Fruit fly (Drosophila melanogaster) whole organism: ENCODE data around the gene CG42526.

Experiments used
- CG8478 ChIP-seq: fragments of >200 bp; optimal IDR thresholded peaks from 2 replicates; lab custom pipeline; 2018; ENCODE audit warnings: inconsistent platforms
- Dll ChIP-seq: fragments of >200 bp; optimal IDR thresholded peaks from 2 replicates; lab custom pipeline; 2017
- EcR ChIP-seq, 2 experiments: fragments of >200 bp; optimal IDR thresholded peaks; 2 replicates each; lab custom pipeline; 2017; ENCODE audit warnings: missing biosample characterization in 2 of 2, missing genetic modification characterization in 2 of 2, missing genetic modification reagents in 2 of 2
- pan ChIP-seq: fragments of >200 bp; optimal IDR thresholded peaks from 2 replicates; lab custom pipeline; 2017
- psq ChIP-seq: fragments of >200 bp; optimal IDR thresholded peaks from 2 replicates; lab custom pipeline; 2017
- usp ChIP-seq: fragments of >200 bp; optimal IDR thresholded peaks from 2 replicates; lab custom pipeline; 2017; ENCODE audit warnings: missing biosample characterization, missing genetic modification characterization, mixed read lengths

Gene CG42526

DNA sequence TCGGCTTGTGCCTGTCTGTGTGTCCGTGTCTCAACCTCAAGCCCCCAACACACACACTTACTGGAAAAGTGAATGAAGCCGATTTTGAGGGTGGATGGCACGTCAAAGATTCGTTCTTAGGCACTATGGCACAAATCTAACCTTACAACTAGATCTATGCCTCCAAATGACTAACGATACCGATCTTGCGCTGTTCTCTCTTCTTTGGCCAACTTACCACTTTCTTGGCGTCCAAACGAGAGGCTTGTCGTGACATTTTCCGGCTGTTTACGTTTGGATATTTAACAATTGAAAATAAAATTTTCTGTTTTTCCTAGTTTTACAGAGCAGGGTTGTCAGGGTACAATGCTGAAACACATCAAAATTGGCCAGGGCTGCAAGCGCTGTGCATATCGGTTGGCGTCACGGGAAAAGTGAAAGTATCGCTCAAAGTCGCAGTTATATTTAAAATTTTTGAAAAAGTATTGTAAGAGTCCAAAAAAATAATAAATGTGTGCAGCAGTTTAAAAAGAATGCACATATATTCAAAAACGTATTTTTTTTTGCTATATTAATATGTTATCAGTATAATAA is 6.8 kb upstream of the CG42526 start, which contains the start of the genes Bet3 and Nf-YA:
Gene Bet3 (minus strand): TSS at position 361 of the 573 bp plus-strand sequence.
Gene Nf-YA (minus strand): TSS at position 361 of the 573 bp plus-strand sequence.
- TF ChIP-seq Dll (lab: Kevin White, UChicago) (no peak), EcR (GFP tag; optimal IDR thresholded peaks at IDR 0.05; lab: Kevin White, UChicago) (no peak), usp (GFP tag; lab: Kevin White, UChicago) (no peak), pan (no peak), psq (lab: Kevin White, UChicago) (no peak), CG8478 (lab: Kevin White, UChicago) (no peak)

DNA sequence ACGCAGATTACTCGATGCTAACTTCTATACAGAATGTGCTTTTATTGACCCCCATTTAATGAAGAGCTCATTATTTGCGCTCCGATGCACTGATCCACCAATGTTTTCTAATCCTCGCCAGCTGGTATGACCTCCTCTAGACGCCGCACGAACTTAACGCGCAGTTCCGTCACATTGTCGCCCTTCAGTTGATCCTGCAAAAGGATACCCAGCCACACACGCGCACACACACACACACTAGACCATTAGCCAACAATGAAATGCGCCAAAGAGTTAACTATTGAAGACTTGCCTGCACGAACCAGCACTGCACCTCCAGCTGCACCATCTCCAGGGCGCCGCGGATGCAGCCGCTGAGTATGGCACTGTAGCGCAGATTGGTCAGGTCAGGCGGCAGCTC is 3.7 kb upstream of the CG42526 start:
- TF ChIP-seq EcR (GFP tag; optimal IDR thresholded peaks at IDR 0.05; lab: Kevin White, UChicago) (no peak), CG8478 (lab: Kevin White, UChicago) (no peak), usp (GFP tag; lab: Kevin White, UChicago) (no peak), Dll (lab: Kevin White, UChicago) (no peak), psq (lab: Kevin White, UChicago) (no peak), pan (no peak)

DNA sequence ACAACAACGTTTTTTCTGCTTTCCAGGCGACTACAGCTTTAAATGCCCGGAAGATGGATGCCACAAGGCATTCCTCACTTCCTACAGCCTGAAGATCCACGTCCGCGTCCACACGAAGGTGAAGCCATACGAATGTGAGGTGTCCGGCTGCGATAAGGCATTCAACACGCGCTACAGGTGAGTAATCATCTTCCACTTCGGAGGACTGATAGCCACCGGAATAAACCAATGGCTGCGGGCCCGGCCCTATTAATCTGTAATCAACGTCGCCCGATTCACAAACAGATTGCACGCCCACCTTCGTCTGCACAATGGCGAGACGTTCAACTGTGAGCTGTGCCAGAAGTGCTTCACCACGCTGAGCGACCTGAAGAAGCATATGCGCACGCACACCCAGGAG is 632 bp upstream of the CG42526 start:
- TF ChIP-seq CG8478 (lab: Kevin White, UChicago) (no peak), psq (lab: Kevin White, UChicago) (no peak), usp (GFP tag; lab: Kevin White, UChicago) (no peak), EcR (GFP tag; optimal IDR thresholded peaks at IDR 0.05; lab: Kevin White, UChicago) (no peak), Dll (lab: Kevin White, UChicago) (no peak), pan (no peak)

DNA sequence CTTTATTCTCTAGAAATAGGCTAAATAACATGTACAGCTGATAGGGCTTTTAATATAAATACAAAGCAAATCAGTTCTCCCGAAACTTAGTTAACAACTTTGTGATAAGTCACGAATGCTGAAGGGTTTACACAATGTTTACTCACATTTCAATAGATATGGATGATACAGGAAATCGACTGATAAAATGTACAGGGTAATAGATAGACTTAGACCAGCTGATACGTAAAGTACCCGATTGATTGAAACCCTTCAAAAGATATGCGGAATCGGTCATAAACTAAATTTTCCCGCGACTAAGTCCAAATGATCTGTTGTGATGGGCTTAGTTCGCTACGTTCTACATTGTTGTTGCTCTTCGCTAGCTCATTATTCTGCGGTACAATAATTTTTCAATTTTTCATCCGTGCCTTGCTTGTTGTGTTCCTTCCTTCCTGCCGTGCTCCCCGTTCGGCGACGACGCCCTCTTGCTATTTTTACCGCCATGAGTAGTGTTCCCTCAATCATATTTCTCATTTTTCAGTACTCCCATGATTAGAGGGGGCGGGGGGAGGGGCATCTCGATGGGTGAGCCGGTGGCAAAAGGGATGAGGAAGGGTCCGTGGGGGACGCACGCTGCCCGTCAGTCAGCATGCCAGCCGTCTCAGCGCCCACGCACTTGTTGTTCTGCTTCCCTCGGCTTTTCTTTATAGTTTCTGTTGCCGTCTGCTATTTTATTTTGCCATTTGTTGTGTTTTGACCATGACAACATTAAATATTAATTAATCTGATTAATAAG is 2.2 kb downstream of the CG42526 start:
- TF ChIP-seq psq (lab: Kevin White, UChicago) (no peak), Dll (lab: Kevin White, UChicago) (no peak), EcR (GFP tag; optimal IDR thresholded peaks at IDR 0.05; lab: Kevin White, UChicago) (no peak), pan (no peak), usp (GFP tag; lab: Kevin White, UChicago) (no peak), CG8478 (lab: Kevin White, UChicago) (no peak)

DNA sequence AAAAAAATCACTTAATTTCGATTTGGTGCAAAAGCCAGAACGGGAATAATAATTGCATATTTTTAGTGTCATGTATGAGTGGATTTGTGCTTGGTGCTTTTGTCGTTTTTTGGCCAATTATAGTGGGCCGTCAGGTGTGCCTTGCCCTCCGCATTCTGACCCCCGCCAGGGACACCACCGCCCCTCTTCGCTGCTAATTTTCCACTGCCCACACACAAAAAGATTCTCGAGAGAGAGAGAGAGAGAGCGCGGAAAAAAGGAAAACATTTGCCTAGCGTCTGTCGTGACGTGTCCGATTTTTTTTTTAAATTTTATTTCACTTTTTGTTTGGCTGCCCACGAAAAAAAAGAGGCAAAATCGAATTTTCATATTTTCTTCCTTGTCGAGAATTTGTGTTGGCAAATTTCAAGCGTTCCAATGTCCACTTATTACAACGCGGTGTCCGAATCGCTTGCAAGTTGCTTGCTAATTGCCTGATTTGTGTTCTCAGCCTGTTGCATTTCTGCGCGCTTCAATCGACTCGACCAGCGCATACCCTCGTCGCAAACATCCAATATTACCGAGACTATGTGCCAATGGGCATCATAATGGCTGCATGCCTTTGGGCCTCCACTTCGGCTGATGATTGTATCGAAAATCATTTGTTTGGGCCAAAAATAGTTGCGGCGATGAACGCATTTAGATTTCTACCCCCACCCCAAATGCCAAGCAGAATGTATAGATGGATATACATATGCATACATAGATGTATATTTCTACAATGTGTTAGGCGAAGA is 3.2 kb downstream of the CG42526 start:
- TF ChIP-seq psq (lab: Kevin White, UChicago) (no peak), pan (peak; percentile 4), usp (GFP tag; lab: Kevin White, UChicago) (no peak), CG8478 (lab: Kevin White, UChicago) (no peak)

DNA sequence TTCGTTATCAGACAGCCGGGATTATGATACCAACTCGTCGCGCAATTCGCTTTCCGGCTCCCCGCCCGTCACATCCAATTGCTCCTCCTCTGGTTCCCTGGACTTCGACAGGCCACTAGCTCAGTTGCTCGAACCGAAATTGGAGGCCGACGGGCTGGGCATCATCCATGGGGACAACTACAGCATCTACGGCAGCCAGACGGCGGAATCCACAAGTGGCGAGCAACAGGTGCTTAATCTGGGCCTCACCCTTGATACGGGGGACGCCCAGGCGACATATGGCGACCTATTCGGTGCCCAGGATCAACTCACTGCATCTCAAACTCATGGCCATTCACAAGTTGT is 4.6 kb downstream of the CG42526 start:
- TF ChIP-seq CG8478 (lab: Kevin White, UChicago) (no peak), EcR (GFP tag; optimal IDR thresholded peaks at IDR 0.05; lab: Kevin White, UChicago) (no peak), usp (GFP tag; lab: Kevin White, UChicago) (no peak), psq (lab: Kevin White, UChicago) (no peak), Dll (lab: Kevin White, UChicago) (no peak), pan (no peak)

DNA sequence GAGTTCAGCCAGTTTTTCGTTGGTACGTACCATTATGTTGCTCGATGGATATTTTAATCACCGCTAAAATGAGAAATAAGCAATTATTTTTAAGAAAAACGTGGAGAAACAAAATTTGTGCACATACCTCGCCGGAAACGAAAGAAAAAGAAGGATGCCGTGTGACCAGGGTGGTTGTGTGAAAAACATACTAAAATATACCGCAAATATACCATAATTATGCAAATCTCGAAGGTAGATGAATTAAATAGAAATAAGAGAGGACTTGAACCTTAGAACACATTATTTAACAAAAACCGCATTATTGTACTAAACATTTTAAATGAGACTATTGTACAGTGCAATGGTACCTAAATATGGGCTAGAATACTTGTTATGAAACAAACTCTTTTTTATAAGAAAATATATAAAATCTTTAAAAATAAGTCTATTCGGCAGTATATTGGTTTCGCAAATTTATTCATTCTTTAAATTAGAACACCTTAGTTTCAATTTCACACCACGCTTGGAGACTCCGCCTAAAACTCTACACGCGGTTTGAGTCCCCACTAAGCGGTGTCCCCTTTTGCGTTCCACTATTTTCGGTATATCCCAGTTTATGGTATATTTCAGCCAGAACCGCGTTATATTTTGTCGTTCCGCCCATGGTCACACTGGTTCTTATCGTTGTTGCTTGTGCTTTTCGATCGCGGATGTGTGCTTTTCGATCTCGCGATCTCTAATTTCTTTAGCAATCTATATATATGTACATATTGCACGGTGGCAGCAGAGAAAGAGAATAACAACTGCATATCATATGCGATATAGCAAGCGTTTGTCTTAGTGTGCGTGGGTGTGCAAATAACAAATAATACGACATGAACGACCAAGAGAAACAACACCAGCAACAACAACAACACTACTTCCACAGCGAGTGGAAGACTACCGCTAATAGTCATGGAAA is 5.3 kb downstream of the CG42526 start, which contains the start of the genes RpS17 and MTF-1:
Gene RpS17 (minus strand): TSS at position 157 of the 943 bp plus-strand sequence.
Gene MTF-1 (plus strand): TSS at position 648 of the 943 bp plus-strand sequence.
- TF ChIP-seq EcR (GFP tag; optimal IDR thresholded peaks at IDR 0.05; lab: Kevin White, UChicago) (no peak), psq (lab: Kevin White, UChicago) (no peak), Dll (lab: Kevin White, UChicago) (no peak), usp (GFP tag; lab: Kevin White, UChicago) (no peak), pan (no peak)

DNA sequence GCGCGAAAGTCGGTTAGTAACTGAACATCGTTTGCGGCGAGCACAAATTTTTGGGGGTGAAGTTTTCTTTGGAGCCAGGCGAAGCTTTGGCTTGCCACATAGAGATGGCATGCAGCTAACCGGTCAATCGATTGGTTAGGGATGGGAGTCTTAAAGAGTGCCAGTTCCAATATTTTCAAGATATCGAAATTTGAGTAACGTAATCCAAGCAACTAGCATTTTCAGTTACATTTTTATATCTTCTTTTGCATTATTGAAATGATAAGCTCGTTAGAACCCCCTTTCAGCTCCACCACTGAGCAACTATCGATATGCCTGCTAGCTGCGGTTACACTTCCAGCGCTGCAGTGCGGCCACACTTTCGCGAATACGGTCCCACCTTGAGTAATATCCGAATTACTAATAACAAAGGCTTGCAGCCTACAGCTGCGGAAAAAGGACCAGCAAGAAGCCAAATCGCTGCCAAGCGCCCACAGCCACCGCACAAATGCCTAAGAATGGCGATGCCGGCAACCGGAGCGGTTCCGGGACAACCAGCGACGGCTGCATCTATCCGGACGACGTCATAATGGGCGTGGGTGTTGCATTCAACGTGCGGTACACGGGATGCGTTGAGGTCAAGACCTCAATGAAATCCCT is 8.4 kb downstream of the CG42526 start, which contains the start of the genes Atat and Shc:
Gene Atat (minus strand): TSS at position 103 of the 639 bp plus-strand sequence.
Gene Shc (plus strand): TSS at position 355 of the 639 bp plus-strand sequence.
- no peak for TF ChIP-seq EcR (GFP tag; optimal IDR thresholded peaks at IDR 0.05; lab: Kevin White, UChicago)
- TF ChIP-seq psq (lab: Kevin White, UChicago), result no peak
- no peak for TF ChIP-seq Dll (lab: Kevin White, UChicago)
- no peak for TF ChIP-seq usp (GFP tag; lab: Kevin White, UChicago)
- TF ChIP-seq pan, result no peak
- no peak for TF ChIP-seq CG8478 (lab: Kevin White, UChicago)

DNA sequence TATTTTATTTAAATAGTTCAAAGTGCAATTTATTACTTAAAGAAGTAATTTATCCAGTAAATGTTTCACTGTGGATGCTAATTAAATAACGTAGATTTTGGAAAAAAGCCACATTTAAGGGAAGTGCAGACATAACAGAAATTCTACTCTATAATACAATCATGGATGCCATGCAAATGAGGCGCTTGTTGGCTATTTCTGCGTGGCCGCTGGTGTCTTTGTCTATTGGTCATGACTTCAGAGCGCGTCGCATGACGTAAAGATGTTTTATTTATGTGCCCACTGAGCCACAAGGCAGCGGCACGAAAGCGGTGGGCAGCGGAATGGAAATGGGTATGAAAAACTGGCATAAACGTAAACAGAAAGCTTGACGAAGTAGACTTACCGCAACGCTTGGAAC is 9.4 kb downstream of the CG42526 start:
- TF ChIP-seq pan, result no peak
- no peak for TF ChIP-seq EcR (GFP tag; optimal IDR thresholded peaks at IDR 0.05; lab: Kevin White, UChicago)
- no peak for TF ChIP-seq CG8478 (lab: Kevin White, UChicago)
- no peak for TF ChIP-seq usp (GFP tag; lab: Kevin White, UChicago)
- no peak for TF ChIP-seq psq (lab: Kevin White, UChicago)
- no peak for TF ChIP-seq Dll (lab: Kevin White, UChicago)

DNA sequence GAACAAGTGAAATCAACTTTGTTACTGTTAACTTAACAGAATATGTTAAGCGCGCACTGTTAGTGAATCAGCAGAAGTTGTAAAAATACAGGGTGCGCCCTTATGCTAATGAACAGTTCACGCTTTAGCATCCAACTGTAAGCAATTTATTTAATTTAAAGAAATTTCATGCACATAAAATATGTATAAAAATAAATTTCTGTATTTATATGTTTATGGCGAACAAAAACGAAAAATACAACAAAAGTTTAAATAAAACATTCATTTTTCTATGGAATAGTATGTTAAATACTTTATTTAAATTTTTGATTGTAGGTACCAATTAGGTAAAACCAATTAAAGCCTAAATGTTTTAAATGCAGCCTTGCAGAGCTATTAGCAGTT is 10.7 kb downstream of the CG42526 start:
- TF ChIP-seq CG8478 (lab: Kevin White, UChicago), result no peak
- TF ChIP-seq pan, result no peak
- no peak for TF ChIP-seq Dll (lab: Kevin White, UChicago)
- no peak for TF ChIP-seq usp (GFP tag; lab: Kevin White, UChicago)
- no peak for TF ChIP-seq EcR (GFP tag; optimal IDR thresholded peaks at IDR 0.05; lab: Kevin White, UChicago)
- TF ChIP-seq psq (lab: Kevin White, UChicago), result no peak
